Fruit fly (Drosophila melanogaster): ENCODE results near the gene dbf.

DNA sequence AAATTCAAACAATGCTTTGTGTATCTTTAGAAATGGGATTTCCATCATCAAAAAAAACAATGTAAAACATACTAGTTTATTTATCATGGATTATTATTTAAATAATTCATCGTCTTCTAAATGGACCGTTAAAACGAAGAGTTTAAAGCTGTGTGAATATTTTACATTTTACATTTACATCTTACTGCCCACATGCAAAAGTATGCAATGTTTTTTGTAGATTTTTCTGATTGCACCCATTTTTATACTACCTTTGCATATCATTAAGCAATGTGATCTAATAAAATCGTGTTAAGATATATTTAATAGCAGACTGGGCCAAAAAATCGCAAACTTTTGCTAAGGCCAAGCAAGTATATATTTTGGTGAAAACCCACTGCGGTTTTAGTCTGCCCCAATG lies 20.1 kb downstream of the dbf start:
- TF ChIP-seq EcR (GFP tag; optimal IDR thresholded peaks at IDR 0.05): no peak
- no peak for TF ChIP-seq CG8159 (tag; optimal IDR thresholded peaks at IDR 0.05)
- TF ChIP-seq D1 (tag; optimal IDR thresholded peaks at IDR 0.05): peak; percentile 49
- TF ChIP-seq CG12605 (GFP tag; IDR thresholded peaks at IDR 0.05): no peak
- no peak for TF ChIP-seq CG14655 (GFP tag; optimal IDR thresholded peaks at IDR 0.05)
- no peak for TF ChIP-seq CG13204 (GFP tag; optimal IDR thresholded peaks at IDR 0.05)
- TF ChIP-seq fd96Ca (GFP tag; IDR thresholded peaks at IDR 0.05): no peak
- no peak for TF ChIP-seq CG4496 (GFP tag; IDR thresholded peaks at IDR 0.05)
- TF ChIP-seq CG8301 (tag; optimal IDR thresholded peaks at IDR 0.05): no peak
- TF ChIP-seq CG34367 (tag; optimal IDR thresholded peaks at IDR 0.05): no peak
- TF ChIP-seq Ets98B (GFP tag; IDR thresholded peaks at IDR 0.05): no peak
- no peak for TF ChIP-seq CG17806 (tag; optimal IDR thresholded peaks at IDR 0.05)
- no peak for TF ChIP-seq gl (tag; optimal IDR thresholded peaks at IDR 0.05)
- no peak for TF ChIP-seq Pif1B (GFP tag; optimal IDR thresholded peaks at IDR 0.05)

All from whole organism, pupa.